Fruit fly (Drosophila melanogaster) whole organism, embryonic: ENCODE measurements around the gene Pnn.

Experiments
- Abd-B ChIP-seq: fragments of 200-800 bp; sonication (Bioruptor generic); optimal IDR thresholded peaks from 2 replicates; lab custom pipeline; 2018; ENCODE audit warnings: missing biosample characterization, mild to moderate bottlenecking, missing genetic modification characterization, moderate library complexity
- CG10267 ChIP-seq: fragments of 200-800 bp; sonication (Bioruptor generic); optimal IDR thresholded peaks from 2 replicates; lab custom pipeline; 2018; ENCODE audit warnings: missing biosample characterization, mild to moderate bottlenecking, missing genetic modification characterization, moderate library complexity
- CG12155 ChIP-seq: fragments of 200-800 bp; sonication (Bioruptor generic); optimal IDR thresholded peaks from 3 replicates; lab custom pipeline; 2016; ENCODE audit warnings: missing biosample characterization, missing genetic modification characterization
- CG12299 ChIP-seq: fragments of 200-800 bp; sonication (Bioruptor generic); optimal IDR thresholded peaks from 2 replicates; lab custom pipeline; 2018; ENCODE audit warnings: missing biosample characterization, mild to moderate bottlenecking, missing genetic modification characterization
- CG13624 ChIP-seq: fragments of 200-800 bp; sonication (Bioruptor generic); optimal IDR thresholded peaks from 2 replicates; lab custom pipeline; 2016; ENCODE audit warnings: missing biosample characterization, missing genetic modification characterization
- CG14441 ChIP-seq: fragments of 200-800 bp; sonication (Bioruptor generic); IDR thresholded peaks from 2 replicates; pipeline ENCODE4 v1.3.6; 2022; ENCODE audit warnings: missing biosample characterization, missing genetic modification characterization
- CG15479 ChIP-seq: fragments of 200-800 bp; sonication (Bioruptor generic); optimal IDR thresholded peaks from 3 replicates; lab custom pipeline; 2019; ENCODE audit warnings: missing biosample characterization, mild to moderate bottlenecking, missing genetic modification characterization, moderate library complexity
- CG15514 ChIP-seq: fragments of 200-800 bp; sonication (Bioruptor generic); optimal IDR thresholded peaks from 3 replicates; lab custom pipeline; 2017; ENCODE audit warnings: missing biosample characterization, missing genetic modification characterization, mild to moderate bottlenecking, moderate library complexity, missing genetic modification reagents
- CG1602 ChIP-seq: fragments of 200-800 bp; sonication (Bioruptor generic); optimal IDR thresholded peaks from 3 replicates; lab custom pipeline; 2016; ENCODE audit warnings: missing biosample characterization, missing genetic modification characterization
- CG17385 ChIP-seq: fragments of 200-800 bp; sonication (Bioruptor generic); optimal IDR thresholded peaks from 3 replicates; lab custom pipeline; 2018; ENCODE audit warnings: missing biosample characterization, mild to moderate bottlenecking, missing genetic modification characterization
- CG30431 ChIP-seq: fragments of 200-800 bp; sonication (Bioruptor generic); optimal IDR thresholded peaks from 2 replicates; lab custom pipeline; 2017; ENCODE audit warnings: missing biosample characterization, missing genetic modification characterization
- CG32772 ChIP-seq: fragments of 200-800 bp; sonication (Bioruptor generic); IDR thresholded peaks from 2 replicates; pipeline ENCODE4 v1.3.6; 2022; ENCODE audit warnings: missing biosample characterization, missing genetic modification characterization
- CG9609 ChIP-seq: fragments of 200-800 bp; sonication (Bioruptor generic); optimal IDR thresholded peaks from 3 replicates; lab custom pipeline; 2016; ENCODE audit warnings: missing biosample characterization, missing genetic modification characterization
- CHES-1-like ChIP-seq: fragments of 200-800 bp; sonication (Bioruptor generic); optimal IDR thresholded peaks from 2 replicates; lab custom pipeline; 2016; ENCODE audit warnings: missing biosample characterization, missing genetic modification characterization
- Deaf1 ChIP-seq: fragments of 200-800 bp; optimal IDR thresholded peaks from 3 replicates; lab custom pipeline; 2019; ENCODE audit warnings: missing biosample characterization, mild to moderate bottlenecking, missing genetic modification characterization, moderate library complexity
- Dll ChIP-seq: fragments of 200-800 bp; sonication (Bioruptor generic); IDR thresholded peaks from 4 replicates; pipeline ENCODE4 v1.3.6; 2022; ENCODE audit warnings: missing biosample characterization, missing genetic modification characterization; ENCODE audit not compliant: partially characterized antibody
- E2f2 ChIP-seq: fragments of 200-800 bp; sonication (Bioruptor generic); IDR thresholded peaks from 2 replicates; pipeline ENCODE4 v1.3.6; 2022; ENCODE audit warnings: missing biosample characterization, missing genetic modification characterization
- Hr3 ChIP-seq: fragments of 200-800 bp; sonication (Bioruptor generic); optimal IDR thresholded peaks from 3 replicates; lab custom pipeline; 2016; ENCODE audit warnings: missing biosample characterization, missing genetic modification characterization
- Max ChIP-seq: fragments of 200-800 bp; sonication (Bioruptor generic); optimal IDR thresholded peaks from 2 replicates; lab custom pipeline; 2016; ENCODE audit warnings: missing biosample characterization, mild to moderate bottlenecking, missing genetic modification characterization
- Oli ChIP-seq: fragments of 200-800 bp; sonication (Bioruptor generic); optimal IDR thresholded peaks from 2 replicates; lab custom pipeline; 2018; ENCODE audit warnings: missing biosample characterization, mild to moderate bottlenecking, missing genetic modification characterization, moderate library complexity
- Sry-δ ChIP-seq: fragments of 200-800 bp; sonication (Bioruptor generic); optimal IDR thresholded peaks from 2 replicates; lab custom pipeline; 2016; ENCODE audit warnings: missing biosample characterization, missing genetic modification characterization
- Trl ChIP-seq, 3 experiments: fragments of >200 bp in 2 of 3; fragments of 200-800 bp in 1 of 3; sonication (Bioruptor generic) in 1 of 3; optimal IDR thresholded peaks; 2 replicates in 1 of 3; 3 replicates in 2 of 3; lab custom pipeline; 2016 to 2017; ENCODE audit warnings: missing biosample characterization in 1 of 3, missing genetic modification characterization in 1 of 3
- Xbp1 ChIP-seq: fragments of 200-800 bp; sonication (Bioruptor generic); optimal IDR thresholded peaks from 3 replicates; lab custom pipeline; 2016; ENCODE audit warnings: missing biosample characterization, mild to moderate bottlenecking, missing genetic modification characterization
- YL-1 ChIP-seq: fragments of 200-800 bp; sonication (Bioruptor generic); optimal IDR thresholded peaks from 3 replicates; lab custom pipeline; 2017; ENCODE audit warnings: missing biosample characterization, mild to moderate bottlenecking, missing genetic modification characterization
- fu2 ChIP-seq: fragments of 200-800 bp; sonication (Bioruptor generic); optimal IDR thresholded peaks from 2 replicates; lab custom pipeline; 2016; ENCODE audit warnings: missing biosample characterization, missing genetic modification characterization
- ham ChIP-seq: fragments of 200-800 bp; sonication (Bioruptor generic); IDR thresholded peaks from 2 replicates; pipeline ENCODE4 v1.3.6; 2022; ENCODE audit warnings: missing biosample characterization, missing genetic modification characterization
- pho ChIP-seq: fragments of 200-800 bp; sonication (Bioruptor generic); optimal IDR thresholded peaks from 2 replicates; lab custom pipeline; 2016; ENCODE audit warnings: missing biosample characterization, missing genetic modification characterization
- pnt ChIP-seq: fragments of 200-800 bp; sonication (Bioruptor generic); optimal IDR thresholded peaks from 3 replicates; lab custom pipeline; 2016; ENCODE audit warnings: missing biosample characterization, missing genetic modification characterization
- vfl ChIP-seq: fragments of 200-800 bp; sonication (Bioruptor generic); optimal IDR thresholded peaks from 2 replicates; lab custom pipeline; 2016; ENCODE audit warnings: missing biosample characterization, missing genetic modification characterization
- vvl ChIP-seq: fragments of 200-800 bp; sonication (Bioruptor generic); IDR thresholded peaks from 2 replicates; pipeline ENCODE4 v1.3.6; 2022; ENCODE audit warnings: missing biosample characterization, missing genetic modification characterization
- zen ChIP-seq: fragments of 200-800 bp; sonication (Bioruptor generic); optimal IDR thresholded peaks from 3 replicates; lab custom pipeline; 2018; ENCODE audit warnings: missing biosample characterization, mild to moderate bottlenecking, missing genetic modification characterization, moderate library complexity

Pnn gene

DNA sequence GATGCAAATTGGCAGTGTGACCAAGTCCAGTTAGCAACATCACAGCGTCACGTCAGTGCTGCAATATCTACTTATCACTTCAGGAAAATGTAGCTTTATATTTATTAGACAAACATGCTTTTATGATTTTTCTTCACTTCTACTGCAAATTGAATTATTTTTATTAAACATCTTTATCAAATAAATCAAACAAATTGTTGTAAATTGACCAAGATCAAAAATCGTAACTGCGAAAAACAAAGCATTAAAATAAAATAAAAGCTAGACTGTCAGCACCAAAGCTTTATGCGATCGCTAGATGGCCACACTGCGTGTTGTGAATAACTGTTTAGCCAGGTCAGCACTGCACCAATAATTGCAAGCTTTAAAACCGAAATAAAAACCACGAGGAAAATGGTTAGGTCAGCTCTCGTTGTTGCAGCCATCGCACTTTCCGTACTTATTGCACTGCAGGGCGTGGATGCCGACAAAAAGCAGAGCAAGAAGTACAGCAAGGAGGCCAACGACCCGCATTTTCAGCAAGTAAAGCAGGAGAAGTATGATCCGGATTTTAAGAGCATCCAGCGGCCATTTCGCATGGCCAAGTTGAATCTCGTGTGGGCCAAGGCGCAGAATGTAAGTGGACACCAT is 50.6 kb downstream of the Pnn start, which contains the start of the genes CG12945 and CG8507 (continued):
- TF ChIP-seq CG12299 (tag; lab: Kevin White, UChicago) (no peak), Deaf1 (tag; lab: Kevin White, UChicago) (no peak), CG17385 (GFP tag; lab: Kevin White, UChicago) (no peak), vvl (GFP tag; lab: Robert Waterston, UW) (peak; percentile 31; the same call in 1 of the 2 replicates), vfl (GFP tag; lab: Kevin White, UChicago) (peak; percentile 46), E2f2 (GFP tag; lab: Robert Waterston, UW) (0 out of 2 replicates have a peak, but pooled peaks have one; percentile 31), CG30431 (no peak), ham (GFP tag; lab: Robert Waterston, UW) (no peak), CG13624 (peak; percentile 42), Max (GFP tag; lab: Kevin White, UChicago) (peak; percentile 63), CG1602 (GFP tag; lab: Kevin White, UChicago) (no peak), CG10267 (tag; lab: Kevin White, UChicago) (peak; percentile 35), Hr3 (GFP tag; lab: Kevin White, UChicago) (peak; percentile 26), CHES-1-like (GFP tag; lab: Kevin White, UChicago) (peak; percentile 54), pnt (GFP tag; lab: Kevin White, UChicago) (no peak), Abd-B (GFP tag; lab: Kevin White, UChicago) (peak; percentile 76), CG9609 (GFP tag; lab: Kevin White, UChicago) (peak; percentile 16), Sry-δ (GFP tag; lab: Kevin White, UChicago) (peak; percentile 39), Xbp1 (peak; percentile 68), YL-1 (GFP tag; lab: Kevin White, UChicago) (peak; percentile 47), CG15479 (GFP tag; lab: Kevin White, UChicago) (peak; percentile 8), pho (GFP tag; lab: Kevin White, UChicago) (peak; percentile 33), CG12155 (peak; percentile 35), Dll (GFP tag; lab: Robert Waterston, UW) (0 out of 4 replicates have a peak, but pooled peaks have one; percentile 37), zen (tag; lab: Kevin White, UChicago) (peak; percentile 25), CG32772 (GFP tag; lab: Robert Waterston, UW) (no peak), Oli (tag; lab: Kevin White, UChicago) (peak; percentile 13), CG14441 (GFP tag; lab: Robert Waterston, UW) (0 out of 2 replicates have a peak, but pooled peaks have one; percentile 17), fu2 (no peak), Trl (optimal IDR thresholded peaks at IDR 0.05; lab: Kevin White, UChicago) (no peak), Trl (GFP tag; optimal IDR thresholded peaks at IDR 0.05; lab: Kevin White, UChicago) (peak; percentile 4), CG15514 (GFP tag; lab: Kevin White, UChicago) (peak; percentile 40)
